Worm (Caenorhabditis elegans) whole organism, late embryonic: ENCODE results near the gene D2024.4.
A peak's percentile ranks its signal among the peaks of the same experiment; 100 is the strongest.

Source experiments
- C38D4.7 ChIP-seq: fragments of 200-800 bp; sonication (Bioruptor generic); optimal IDR thresholded peaks from 2 replicates; lab custom pipeline; 2018; ENCODE audit warnings: mild to moderate bottlenecking, missing genetic modification characterization, moderate library complexity, missing compliant biosample characterization
- F13H6.1 ChIP-seq: sonication (generic microtip); optimal IDR thresholded peaks from 2 replicates; lab custom pipeline; 2016; ENCODE audit warnings: missing genetic modification characterization, missing compliant biosample characterization
- K02D7.2 ChIP-seq: sonication (generic microtip); optimal IDR thresholded peaks from 2 replicates; lab custom pipeline; 2017; ENCODE audit warnings: mild to moderate bottlenecking, missing genetic modification characterization, missing compliant biosample characterization
- T23F11.4 ChIP-seq: fragments of 200-800 bp; sonication (Bioruptor generic); optimal IDR thresholded peaks from 2 replicates; lab custom pipeline; 2018; ENCODE audit warnings: mild to moderate bottlenecking, missing genetic modification characterization, missing compliant biosample characterization
- Y22D7AL.16 ChIP-seq: sonication (generic microtip); optimal IDR thresholded peaks from 2 replicates; lab custom pipeline; 2016; ENCODE audit warnings: missing genetic modification characterization, missing compliant biosample characterization
- ama-1 ChIP-seq: fragments of 150-350 bp; optimal IDR thresholded peaks from 2 replicates; lab custom pipeline; 2014
- ceh-18 ChIP-seq: sonication (generic microtip); optimal IDR thresholded peaks from 2 replicates; lab custom pipeline; 2016; ENCODE audit warnings: missing genetic modification characterization, missing compliant biosample characterization
- ceh-2 ChIP-seq: sonication (generic microtip); optimal IDR thresholded peaks from 2 replicates; lab custom pipeline; 2016; ENCODE audit warnings: missing genotype, missing genetic modification characterization, missing compliant biosample characterization
- ceh-31 ChIP-seq: sonication (generic microtip); optimal IDR thresholded peaks from 2 replicates; lab custom pipeline; 2016; ENCODE audit warnings: missing genetic modification characterization, missing compliant biosample characterization
- ceh-34 ChIP-seq: sonication (generic microtip); optimal IDR thresholded peaks from 2 replicates; lab custom pipeline; 2016; ENCODE audit warnings: mild to moderate bottlenecking, missing genetic modification characterization, missing compliant biosample characterization
- ceh-45 ChIP-seq: fragments of 200-800 bp; sonication (Bioruptor generic); IDR thresholded peaks from 2 replicates; pipeline ENCODE4 v1.3.6; 2022; ENCODE audit warnings: missing genetic modification reagents, missing genetic modification characterization, missing compliant biosample characterization
- che-1 ChIP-seq: sonication (generic microtip); optimal IDR thresholded peaks from 2 replicates; lab custom pipeline; 2016; ENCODE audit warnings: mild to moderate bottlenecking, missing genetic modification characterization, missing compliant biosample characterization
- dmd-4 ChIP-seq: sonication (generic microtip); optimal IDR thresholded peaks from 2 replicates; lab custom pipeline; 2016; ENCODE audit warnings: borderline replicate concordance, missing genetic modification characterization, missing compliant biosample characterization
- elt-2 ChIP-seq: sonication (generic microtip); optimal IDR thresholded peaks from 2 replicates; lab custom pipeline; 2016; ENCODE audit warnings: missing genetic modification reagents, missing genetic modification characterization, missing compliant biosample characterization
- ets-4 ChIP-seq: sonication (generic microtip); optimal IDR thresholded peaks from 2 replicates; lab custom pipeline; 2016; ENCODE audit warnings: missing genetic modification characterization, missing compliant biosample characterization
- fkh-10 ChIP-seq: fragments of 150-350 bp; optimal IDR thresholded peaks from 2 replicates; lab custom pipeline; 2014; ENCODE audit warnings: missing biosample characterization, missing genetic modification reagents, missing genetic modification characterization
- fkh-6 ChIP-seq: sonication (generic microtip); optimal IDR thresholded peaks from 2 replicates; lab custom pipeline; 2016; ENCODE audit warnings: missing genetic modification characterization, missing compliant biosample characterization
- gmeb-2 ChIP-seq: sonication (generic microtip); optimal IDR thresholded peaks from 2 replicates; lab custom pipeline; 2016; ENCODE audit warnings: missing genetic modification characterization, inconsistent platforms, missing compliant biosample characterization
- hlh-13 ChIP-seq: fragments of 200-800 bp; sonication (Bioruptor generic); optimal IDR thresholded peaks from 2 replicates; lab custom pipeline; 2018; ENCODE audit warnings: mild to moderate bottlenecking, missing genetic modification characterization, missing compliant biosample characterization
- hlh-6 ChIP-seq: sonication (generic microtip); optimal IDR thresholded peaks from 2 replicates; lab custom pipeline; 2016; ENCODE audit warnings: missing genotype, missing genetic modification characterization, missing compliant biosample characterization
- lim-6 ChIP-seq: sonication (generic microtip); optimal IDR thresholded peaks from 2 replicates; lab custom pipeline; 2016; ENCODE audit warnings: missing genetic modification characterization, missing compliant biosample characterization
- mec-3 ChIP-seq: sonication (generic microtip); optimal IDR thresholded peaks from 2 replicates; lab custom pipeline; 2016; ENCODE audit warnings: borderline replicate concordance, missing genetic modification characterization, missing compliant biosample characterization
- nfya-1 ChIP-seq: sonication (generic microtip); optimal IDR thresholded peaks from 2 replicates; lab custom pipeline; 2017; ENCODE audit warnings: missing genetic modification characterization, mild to moderate bottlenecking, missing compliant biosample characterization, antibody characterized with exemption, moderate library complexity
- odd-2 ChIP-seq: sonication (generic microtip); optimal IDR thresholded peaks from 2 replicates; lab custom pipeline; 2017; ENCODE audit warnings: antibody characterized with exemption, mild to moderate bottlenecking, missing genetic modification characterization, missing compliant biosample characterization
- pha-2 ChIP-seq: sonication (generic microtip); optimal IDR thresholded peaks from 2 replicates; lab custom pipeline; 2017; ENCODE audit warnings: mild to moderate bottlenecking, missing genetic modification characterization, missing compliant biosample characterization
- pros-1 ChIP-seq: fragments of 150-350 bp; optimal IDR thresholded peaks from 2 replicates; lab custom pipeline; 2014; ENCODE audit warnings: missing biosample characterization, missing genetic modification reagents, missing genetic modification characterization
- ref-2 ChIP-seq: sonication (generic microtip); optimal IDR thresholded peaks from 2 replicates; lab custom pipeline; 2016; ENCODE audit warnings: missing genetic modification characterization, missing compliant biosample characterization
- rnt-1 ChIP-seq: sonication (generic microtip); optimal IDR thresholded peaks from 2 replicates; lab custom pipeline; 2016; ENCODE audit warnings: missing genetic modification characterization, missing compliant biosample characterization
- sdc-2 ChIP-seq: sonication (generic microtip); optimal IDR thresholded peaks from 2 replicates; lab custom pipeline; 2016; ENCODE audit warnings: missing genotype, missing genetic modification characterization, missing compliant biosample characterization
- tbx-7 ChIP-seq: sonication (generic microtip); optimal IDR thresholded peaks from 2 replicates; lab custom pipeline; 2016; ENCODE audit warnings: missing genotype, missing genetic modification characterization, missing compliant biosample characterization
- ttx-3 ChIP-seq: sonication (generic microtip); optimal IDR thresholded peaks from 2 replicates; lab custom pipeline; 2016; ENCODE audit warnings: missing genetic modification reagents, missing genetic modification characterization, missing compliant biosample characterization
- unc-3 ChIP-seq, 2 experiments: fragments of 200-800 bp in 1 of 2; sonication (Bioruptor generic) in 1 of 2; sonication (generic microtip) in 1 of 2; conservative IDR thresholded peaks in 1 of 2; optimal IDR thresholded peaks in 1 of 2; 2 replicates each; pipeline versions ENCODE4 v1.3.6 to Lab custom; 2016 to 2022; ENCODE audit warnings: missing compliant biosample characterization in 2 of 2, missing genetic modification characterization in 2 of 2, missing genetic modification reagents in 1 of 2
- unc-42 ChIP-seq: sonication (generic microtip); optimal IDR thresholded peaks from 2 replicates; lab custom pipeline; 2016; ENCODE audit warnings: missing genotype, missing genetic modification characterization, missing compliant biosample characterization
- zip-5 ChIP-seq: sonication (generic microtip); optimal IDR thresholded peaks from 2 replicates; lab custom pipeline; 2016; ENCODE audit warnings: missing genetic modification characterization, missing compliant biosample characterization
- ztf-16 ChIP-seq: sonication (generic microtip); optimal IDR thresholded peaks from 2 replicates; lab custom pipeline; 2017; ENCODE audit warnings: missing genetic modification characterization, missing compliant biosample characterization

D2024.4 gene

DNA sequence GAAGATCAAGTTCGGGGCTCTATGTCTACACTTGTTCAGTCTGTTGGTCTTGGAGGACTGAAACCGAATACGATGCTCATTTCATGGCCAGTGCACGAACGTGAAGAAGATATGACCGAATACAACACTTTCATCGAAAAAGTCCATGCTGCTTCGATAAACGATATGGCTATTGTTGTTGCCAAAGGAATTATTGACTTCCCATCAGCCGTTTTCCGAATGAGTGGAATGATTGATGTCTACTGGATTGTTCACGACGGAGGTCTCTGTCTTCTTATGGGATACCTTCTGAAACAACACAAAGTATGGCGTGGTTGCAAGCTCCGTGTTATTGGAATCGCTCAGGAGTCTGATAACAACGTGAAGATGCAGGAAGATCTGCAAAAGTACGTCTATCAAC is 14.8 kb upstream of the D2024.4 start:
- TF ChIP-seq T23F11.4 (GFP tag; lab: Kevin White, UChicago) = no peak
- no peak for TF ChIP-seq sdc-2 (tag; lab: Kevin White, UChicago)
- TF ChIP-seq ceh-2 = no peak
- no peak for TF ChIP-seq gmeb-2 (tag; lab: Kevin White, UChicago)
- TF ChIP-seq ztf-16 (tag; lab: Kevin White, UChicago) = no peak
- TF ChIP-seq hlh-13 (GFP tag; lab: Kevin White, UChicago) = no peak
- TF ChIP-seq tbx-7 = no peak
- TF ChIP-seq pros-1 (tag; lab: Kevin White, UChicago) = no peak
- TF ChIP-seq ceh-34 (tag; lab: Kevin White, UChicago) = no peak
- TF ChIP-seq, all 69 proteins: peak for 0

ce11 chrIV:7219398-7220087 is 11.5 kb upstream of the D2024.4 start, which contains the start of the genes glb-23 and R13A1.1:
glb-23 (minus strand) TSS chrIV:7219498.
R13A1.1 (plus strand) TSS chrIV:7220037.
- no peak for TF ChIP-seq sdc-2 (tag; lab: Kevin White, UChicago)
- TF ChIP-seq lim-6 = no peak
- no peak for TF ChIP-seq nfya-1 (tag; lab: Kevin White, UChicago)
- TF ChIP-seq ceh-45 = no peak
- no peak for TF ChIP-seq unc-3 (GFP tag; conservative IDR thresholded peaks at IDR 0.05; lab: Robert Waterston, UW)
- TF ChIP-seq unc-3 (tag; optimal IDR thresholded peaks at IDR 0.05; lab: Kevin White, UChicago) = no peak
- TF ChIP-seq mec-3 (tag; lab: Kevin White, UChicago) = no peak
- no peak for TF ChIP-seq zip-5 (tag; lab: Kevin White, UChicago)

ce11 chrIV:7222088-7222487 is 8.9 kb upstream of the D2024.4 start:
- TF ChIP-seq fkh-10 (GFP tag; lab: Kevin White, UChicago) (no peak), dmd-4 (tag; lab: Kevin White, UChicago) (no peak), unc-42 (tag; lab: Kevin White, UChicago) (peak; percentile 66)

DNA sequence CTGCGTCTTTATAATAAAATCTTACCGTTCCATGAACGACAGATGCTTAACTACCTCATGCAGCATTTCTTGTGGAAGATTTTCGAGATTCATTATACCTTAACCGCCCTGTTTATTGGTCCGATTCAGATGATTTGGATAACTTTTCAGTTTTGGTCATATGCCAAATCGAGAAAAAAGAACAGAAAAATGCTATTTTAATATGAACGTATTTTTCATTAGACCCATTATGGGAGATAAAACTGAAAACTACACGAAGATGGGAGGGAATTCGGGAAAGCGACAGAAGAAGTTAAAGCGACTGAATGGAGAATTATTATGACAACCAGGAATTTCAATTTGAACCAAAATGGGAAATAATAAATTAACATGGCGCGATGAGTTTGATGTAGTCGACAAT is 4.0 kb upstream of the D2024.4 start, which contains the start of gene R13A1.10:
Gene R13A1.10 (minus strand): TSS at position 101 of the 400 bp plus-strand sequence.
- TF ChIP-seq K02D7.2 (tag; lab: Kevin White, UChicago) (no peak), lim-6 (no peak), F13H6.1 (tag; lab: Kevin White, UChicago) (no peak), ref-2 (tag; lab: Kevin White, UChicago) (no peak), unc-3 (GFP tag; conservative IDR thresholded peaks at IDR 0.05; lab: Robert Waterston, UW) (no peak), unc-3 (tag; optimal IDR thresholded peaks at IDR 0.05; lab: Kevin White, UChicago) (no peak), odd-2 (tag; lab: Kevin White, UChicago) (no peak), ttx-3 (tag; lab: Kevin White, UChicago) (no peak), nfya-1 (tag; lab: Kevin White, UChicago) (no peak), ceh-18 (no peak), pros-1 (tag; lab: Kevin White, UChicago) (no peak), ets-4 (tag; lab: Kevin White, UChicago) (no peak), T23F11.4 (GFP tag; lab: Kevin White, UChicago) (no peak), fkh-6 (no peak), C38D4.7 (no peak), hlh-6 (no peak), rnt-1 (tag; lab: Kevin White, UChicago) (no peak), ceh-31 (tag; lab: Kevin White, UChicago) (no peak), elt-2 (tag; lab: Kevin White, UChicago) (no peak), hlh-13 (GFP tag; lab: Kevin White, UChicago) (no peak), Y22D7AL.16 (tag; lab: Kevin White, UChicago) (no peak)

ce11 chrIV:7228208-7228607 is 2.8 kb upstream of the D2024.4 start, which contains the start of gene D2024.5:
D2024.5 (minus strand) TSS chrIV:7228308.
- no peak for TF ChIP-seq ama-1 (lab: Kevin White, UChicago)
- TF ChIP-seq che-1 (tag; lab: Kevin White, UChicago) = no peak
- no peak for TF ChIP-seq pha-2 (tag; lab: Kevin White, UChicago)
